Fruit fly (Drosophila melanogaster): ENCODE measurements around the gene Als2.
A peak's percentile ranks its signal among the peaks of the same experiment; 100 is the strongest.

The Als2 gene

dm6 chr3L:21640815-21641214, 38.7 kb downstream of the Als2 start, which contains the start of gene Atox1:
Atox1 (plus strand) TSS chr3L:21640995.
- TF ChIP-seq Crg-1 (GFP tag; optimal IDR thresholded peaks at IDR 0.05) (peak; percentile 10), CG11617 (GFP tag; optimal IDR thresholded peaks at IDR 0.05) (no peak), cic (GFP tag; optimal IDR thresholded peaks at IDR 0.05) (peak; percentile 38), pad (GFP tag; optimal IDR thresholded peaks at IDR 0.05) (peak; percentile 29), ovo (GFP tag; optimal IDR thresholded peaks at IDR 0.05) (no peak), bab1 (GFP tag; optimal IDR thresholded peaks at IDR 0.05) (peak; percentile 75), tj (GFP tag; optimal IDR thresholded peaks at IDR 0.05) (no peak), Clk (GFP tag; optimal IDR thresholded peaks at IDR 0.05) (no peak), CG5204 (GFP tag; optimal IDR thresholded peaks at IDR 0.05) (no peak), CG7045 (GFP tag; optimal IDR thresholded peaks at IDR 0.05) (peak; percentile 9), CG1620 (GFP tag; optimal IDR thresholded peaks at IDR 0.05) (peak; percentile 33), toe (GFP tag; optimal IDR thresholded peaks at IDR 0.05) (peak; percentile 35), CG7101 (tag; optimal IDR thresholded peaks at IDR 0.05) (peak; percentile 44), CG14711 (tag; optimal IDR thresholded peaks at IDR 0.05) (peak; percentile 17), CG33017 (tag; optimal IDR thresholded peaks at IDR 0.05) (no peak), Mnt (GFP tag; optimal IDR thresholded peaks at IDR 0.05) (no peak), kay (GFP tag; ENCODE audit: borderline replicate concordance) (no peak), CG12768 (GFP tag; optimal IDR thresholded peaks at IDR 0.05) (peak; percentile 26)

dm6 chr3L:21639059-21639458, 40.5 kb downstream of the Als2 start, which contains the start of gene CG32445:
CG32445 (plus strand) TSS chr3L:21639359.
- no peak for TF ChIP-seq CG11617 (GFP tag; optimal IDR thresholded peaks at IDR 0.05)
- TF ChIP-seq Mnt (GFP tag; optimal IDR thresholded peaks at IDR 0.05): no peak
- no peak for TF ChIP-seq CG33017 (tag; optimal IDR thresholded peaks at IDR 0.05)
- TF ChIP-seq toe (GFP tag; optimal IDR thresholded peaks at IDR 0.05): no peak
- TF ChIP-seq CG1620 (GFP tag; optimal IDR thresholded peaks at IDR 0.05): no peak
- TF ChIP-seq CG12768 (GFP tag; optimal IDR thresholded peaks at IDR 0.05): no peak

dm6 chr3L:21636265-21636993, 43.1 kb downstream of the Als2 start, which contains the start of gene CG32444:
CG32444 (plus strand) TSS chr3L:21636947.
- TF ChIP-seq tj (GFP tag; optimal IDR thresholded peaks at IDR 0.05): no peak
- TF ChIP-seq CG1620 (GFP tag; optimal IDR thresholded peaks at IDR 0.05): no peak
- peak; percentile 71 for TF ChIP-seq cic (GFP tag; optimal IDR thresholded peaks at IDR 0.05)
- peak; percentile 17 for TF ChIP-seq CG7101 (tag; optimal IDR thresholded peaks at IDR 0.05)
- no peak for TF ChIP-seq kay (GFP tag; ENCODE audit: borderline replicate concordance)
- TF ChIP-seq cnc (optimal IDR thresholded peaks at IDR 0.05): no peak
- peak; percentile 37 for TF ChIP-seq Mnt (GFP tag; optimal IDR thresholded peaks at IDR 0.05)
- no peak for TF ChIP-seq CG11617 (GFP tag; optimal IDR thresholded peaks at IDR 0.05)
- peak; percentile 65 for TF ChIP-seq CG12768 (GFP tag; optimal IDR thresholded peaks at IDR 0.05)
- TF ChIP-seq Crg-1 (GFP tag; optimal IDR thresholded peaks at IDR 0.05): no peak
- no peak for TF ChIP-seq bab1 (GFP tag; optimal IDR thresholded peaks at IDR 0.05)
- TF ChIP-seq CG33017 (tag; optimal IDR thresholded peaks at IDR 0.05): peak; percentile 8
- peak; percentile 33 for TF ChIP-seq pad (GFP tag; optimal IDR thresholded peaks at IDR 0.05)
- TF ChIP-seq CG7045 (GFP tag; optimal IDR thresholded peaks at IDR 0.05): peak; percentile 37

dm6 chr3L:21635208-21635607, 44.3 kb downstream of the Als2 start, which contains the start of gene ORMDL:
ORMDL (plus strand) TSS chr3L:21635305.
- no peak for TF ChIP-seq Hr96 (GFP tag; optimal IDR thresholded peaks at IDR 0.05)
- TF ChIP-seq CG11617 (GFP tag; optimal IDR thresholded peaks at IDR 0.05): no peak
- no peak for TF ChIP-seq kay (GFP tag; ENCODE audit: borderline replicate concordance)
- no peak for TF ChIP-seq CG5204 (GFP tag; optimal IDR thresholded peaks at IDR 0.05)
- no peak for TF ChIP-seq bab1 (GFP tag; optimal IDR thresholded peaks at IDR 0.05)
- TF ChIP-seq ovo (GFP tag; optimal IDR thresholded peaks at IDR 0.05): no peak
- no peak for TF ChIP-seq CG33017 (tag; optimal IDR thresholded peaks at IDR 0.05)
- no peak for TF ChIP-seq Mnt (GFP tag; optimal IDR thresholded peaks at IDR 0.05)
- no peak for TF ChIP-seq Clk (GFP tag; optimal IDR thresholded peaks at IDR 0.05)

- TF ChIP-seq CG14711 (tag; optimal IDR thresholded peaks at IDR 0.05) (no peak), bab1 (GFP tag; optimal IDR thresholded peaks at IDR 0.05) (peak; percentile 16)
Measured at dm6 chr3L:21634152-21634689, 45.3 kb downstream of the Als2 start, which contains the start of gene MED1. MED1 (minus strand) TSS chr3L:21634446.

dm6 chr3L:21626036-21626614, 53.4 kb downstream of the Als2 start:
- no peak for TF ChIP-seq ovo (GFP tag; optimal IDR thresholded peaks at IDR 0.05)
- TF ChIP-seq toe (GFP tag; optimal IDR thresholded peaks at IDR 0.05): no peak
- peak; percentile 10 for TF ChIP-seq tj (GFP tag; optimal IDR thresholded peaks at IDR 0.05)
- TF ChIP-seq kay (GFP tag; ENCODE audit: borderline replicate concordance): peak; percentile 76
- TF ChIP-seq CG7101 (tag; optimal IDR thresholded peaks at IDR 0.05): no peak
- no peak for TF ChIP-seq bab1 (GFP tag; optimal IDR thresholded peaks at IDR 0.05)
- no peak for TF ChIP-seq CG5204 (GFP tag; optimal IDR thresholded peaks at IDR 0.05)
- no peak for TF ChIP-seq CG33017 (tag; optimal IDR thresholded peaks at IDR 0.05)
- no peak for TF ChIP-seq CG1620 (GFP tag; optimal IDR thresholded peaks at IDR 0.05)
- no peak for TF ChIP-seq Mnt (GFP tag; optimal IDR thresholded peaks at IDR 0.05)
- TF ChIP-seq pad (GFP tag; optimal IDR thresholded peaks at IDR 0.05): no peak
- TF ChIP-seq cnc (optimal IDR thresholded peaks at IDR 0.05): no peak
- TF ChIP-seq Hr96 (GFP tag; optimal IDR thresholded peaks at IDR 0.05): no peak
- no peak for TF ChIP-seq CG11617 (GFP tag; optimal IDR thresholded peaks at IDR 0.05)
- TF ChIP-seq Crg-1 (GFP tag; optimal IDR thresholded peaks at IDR 0.05): no peak
- no peak for TF ChIP-seq CG7045 (GFP tag; optimal IDR thresholded peaks at IDR 0.05)
- no peak for TF ChIP-seq Clk (GFP tag; optimal IDR thresholded peaks at IDR 0.05)

Measured in whole organism, adult.